Worm (Caenorhabditis elegans) whole organism, midembryonic: ENCODE data around the gene F47G3.3.

ENCODE experiments used
- T22C8.4 ChIP-seq: fragments of 200-800 bp; sonication (Bioruptor generic); IDR thresholded peaks from 2 replicates; pipeline ENCODE4 v1.3.6; 2022; ENCODE audit warnings: missing genetic modification characterization, missing compliant biosample characterization
- cog-1 ChIP-seq: sonication (generic microtip); optimal IDR thresholded peaks from 2 replicates; lab custom pipeline; 2016; ENCODE audit warnings: missing genetic modification characterization, missing compliant biosample characterization
- flt-1 ChIP-seq: fragments of 200-800 bp; sonication (Bioruptor generic); IDR thresholded peaks from 2 replicates; pipeline ENCODE4 v1.3.6; 2022; ENCODE audit warnings: missing genetic modification characterization, missing compliant biosample characterization
- klf-2 ChIP-seq: fragments of 200-800 bp; sonication (Bioruptor generic); conservative IDR thresholded peaks from 2 replicates; pipeline ENCODE4 v1.3.6; 2022; ENCODE audit warnings: missing genetic modification reagents, missing genetic modification characterization, missing compliant biosample characterization
- med-1 ChIP-seq: sonication (generic microtip); optimal IDR thresholded peaks from 2 replicates; lab custom pipeline; 2017; ENCODE audit warnings: missing genetic modification characterization, mild to moderate bottlenecking, missing compliant biosample characterization, antibody characterized with exemption, missing genetic modification reagents; ENCODE audit not compliant: insufficient read depth
- ref-1 ChIP-seq: fragments of 200-800 bp; sonication (Bioruptor generic); conservative IDR thresholded peaks from 2 replicates; pipeline ENCODE4 v1.3.6; 2022; ENCODE audit warnings: missing genetic modification reagents, missing genetic modification characterization, missing compliant biosample characterization
- tab-1 ChIP-seq: fragments of 200-800 bp; sonication (Bioruptor generic); IDR thresholded peaks from 2 replicates; pipeline ENCODE4 v1.3.6; 2022; ENCODE audit warnings: missing genetic modification characterization, missing compliant biosample characterization
- ztf-23 ChIP-seq: fragments of 200-800 bp; sonication (Bioruptor generic); IDR thresholded peaks from 2 replicates; pipeline ENCODE4 v1.3.6; 2022; ENCODE audit warnings: missing genetic modification reagents, missing genetic modification characterization, missing compliant biosample characterization
- ztf-29 ChIP-seq: fragments of 200-800 bp; sonication (Bioruptor generic); IDR thresholded peaks from 2 replicates; pipeline ENCODE4 v1.3.6; 2022; ENCODE audit warnings: missing genetic modification reagents, missing genetic modification characterization, missing compliant biosample characterization

F47G3.3 gene

ce11 chrX:2375300-2376035, at the start of gene F47G3.3:
TSS of gene F47G3.3 (plus strand) at chrX:2375985.
- TF ChIP-seq ztf-29 (GFP tag; lab: Robert Waterston, UW), result no peak
- TF ChIP-seq cog-1 (tag; lab: Kevin White, UChicago), result no peak
- TF ChIP-seq T22C8.4 (GFP tag; lab: Robert Waterston, UW), result no peak
- TF ChIP-seq med-1, result no peak
- TF ChIP-seq ref-1 (GFP tag; lab: Robert Waterston, UW), result no peak
- no peak for TF ChIP-seq ztf-23 (GFP tag; lab: Robert Waterston, UW)
- no peak for TF ChIP-seq klf-2 (GFP tag; lab: Robert Waterston, UW)
- no peak for TF ChIP-seq flt-1
- TF ChIP-seq tab-1 (GFP tag; lab: Robert Waterston, UW), result no peak

- TF ChIP-seq cog-1 (tag; lab: Kevin White, UChicago), result peak; percentile 7
- no peak for TF ChIP-seq tab-1 (GFP tag; lab: Robert Waterston, UW)
Observed at ce11 chrX:2328873-2329272, 46.9 kb upstream of the F47G3.3 start.

- TF ChIP-seq klf-2 (GFP tag; lab: Robert Waterston, UW) (0 out of 2 replicates have a peak, but pooled peaks have one; percentile 24), med-1 (no peak), cog-1 (tag; lab: Kevin White, UChicago) (no peak)
Observed at ce11 chrX:2330494-2330893, 45.3 kb upstream of the F47G3.3 start.

ce11 chrX:2335384-2335783, 40.4 kb upstream of the F47G3.3 start, which contains the start of gene T01B6.1:
TSS of gene T01B6.1 (plus strand) at chrX:2335684.
- TF ChIP-seq T22C8.4 (GFP tag; lab: Robert Waterston, UW) (no peak), ref-1 (GFP tag; lab: Robert Waterston, UW) (no peak), ztf-23 (GFP tag; lab: Robert Waterston, UW) (no peak), ztf-29 (GFP tag; lab: Robert Waterston, UW) (no peak), klf-2 (GFP tag; lab: Robert Waterston, UW) (no peak), flt-1 (no peak), tab-1 (GFP tag; lab: Robert Waterston, UW) (no peak), cog-1 (tag; lab: Kevin White, UChicago) (no peak), med-1 (no peak)

- TF ChIP-seq klf-2 (GFP tag; lab: Robert Waterston, UW), result no peak
- no peak for TF ChIP-seq cog-1 (tag; lab: Kevin White, UChicago)
- TF ChIP-seq ztf-29 (GFP tag; lab: Robert Waterston, UW), result no peak
Observed at ce11 chrX:2338210-2338609, 37.6 kb upstream of the F47G3.3 start, which contains the start of gene nlp-45. TSS of gene nlp-45 (minus strand) at chrX:2338310.

ce11 chrX:2341989-2342388, 33.8 kb upstream of the F47G3.3 start, which contains the start of gene nlp-22:
TSS of gene nlp-22 (minus strand) at chrX:2342089.
- TF ChIP-seq cog-1 (tag; lab: Kevin White, UChicago) (no peak), T22C8.4 (GFP tag; lab: Robert Waterston, UW) (no peak), klf-2 (GFP tag; lab: Robert Waterston, UW) (no peak), ref-1 (GFP tag; lab: Robert Waterston, UW) (no peak), med-1 (no peak), tab-1 (GFP tag; lab: Robert Waterston, UW) (no peak), ztf-23 (GFP tag; lab: Robert Waterston, UW) (no peak), flt-1 (no peak), ztf-29 (GFP tag; lab: Robert Waterston, UW) (no peak)

- TF ChIP-seq ztf-29 (GFP tag; lab: Robert Waterston, UW), result no peak
- TF ChIP-seq flt-1, result no peak
- no peak for TF ChIP-seq ref-1 (GFP tag; lab: Robert Waterston, UW)
- TF ChIP-seq cog-1 (tag; lab: Kevin White, UChicago), result no peak
- TF ChIP-seq T22C8.4 (GFP tag; lab: Robert Waterston, UW), result no peak
- TF ChIP-seq tab-1 (GFP tag; lab: Robert Waterston, UW), result no peak
- no peak for TF ChIP-seq med-1
- no peak for TF ChIP-seq ztf-23 (GFP tag; lab: Robert Waterston, UW)
- no peak for TF ChIP-seq klf-2 (GFP tag; lab: Robert Waterston, UW)
Observed at ce11 chrX:2342859-2343258, 32.9 kb upstream of the F47G3.3 start, which contains the start of gene nlp-23. TSS of gene nlp-23 (minus strand) at chrX:2342959.

ce11 chrX:2344104-2344503, 31.7 kb upstream of the F47G3.3 start:
- no peak for TF ChIP-seq med-1
- no peak for TF ChIP-seq T22C8.4 (GFP tag; lab: Robert Waterston, UW)
- no peak for TF ChIP-seq ztf-29 (GFP tag; lab: Robert Waterston, UW)
- TF ChIP-seq tab-1 (GFP tag; lab: Robert Waterston, UW), result no peak
- no peak for TF ChIP-seq cog-1 (tag; lab: Kevin White, UChicago)
- TF ChIP-seq ztf-23 (GFP tag; lab: Robert Waterston, UW), result no peak
- no peak for TF ChIP-seq ref-1 (GFP tag; lab: Robert Waterston, UW)
- no peak for TF ChIP-seq klf-2 (GFP tag; lab: Robert Waterston, UW)
- no peak for TF ChIP-seq flt-1

ce11 chrX:2344666-2345065, 31.1 kb upstream of the F47G3.3 start, which contains the start of gene nlp-2:
TSS of gene nlp-2 (minus strand) at chrX:2344766.
- TF ChIP-seq cog-1 (tag; lab: Kevin White, UChicago) (no peak), ztf-29 (GFP tag; lab: Robert Waterston, UW) (no peak), med-1 (no peak), ztf-23 (GFP tag; lab: Robert Waterston, UW) (no peak), tab-1 (GFP tag; lab: Robert Waterston, UW) (no peak), T22C8.4 (GFP tag; lab: Robert Waterston, UW) (no peak), klf-2 (GFP tag; lab: Robert Waterston, UW) (no peak), ref-1 (GFP tag; lab: Robert Waterston, UW) (no peak), flt-1 (no peak)

- TF ChIP-seq klf-2 (GFP tag; lab: Robert Waterston, UW) (no peak), T22C8.4 (GFP tag; lab: Robert Waterston, UW) (no peak), ztf-23 (GFP tag; lab: Robert Waterston, UW) (no peak), med-1 (no peak), cog-1 (tag; lab: Kevin White, UChicago) (no peak), ztf-29 (GFP tag; lab: Robert Waterston, UW) (no peak)
Observed at ce11 chrX:2347962-2348361, 27.8 kb upstream of the F47G3.3 start.
